Fruit fly (Drosophila melanogaster) whole organism, embryonic: ENCODE data around the gene Sas-6.
A peak's percentile ranks its signal among the peaks of the same experiment; 100 is the strongest.

Experiments
- Ada2b ChIP-seq: fragments of 200-800 bp; sonication (Bioruptor generic); IDR thresholded peaks from 2 replicates; pipeline ENCODE4 v1.3.6; 2022; ENCODE audit warnings: missing biosample characterization, missing genetic modification characterization
- Atf-2 ChIP-seq: fragments of 200-800 bp; sonication (Bioruptor generic); optimal IDR thresholded peaks from 2 replicates; lab custom pipeline; 2016; ENCODE audit warnings: missing biosample characterization, missing genetic modification characterization
- Bdp1 ChIP-seq: fragments of 200-800 bp; sonication (Bioruptor generic); optimal IDR thresholded peaks from 3 replicates; lab custom pipeline; 2016; ENCODE audit warnings: missing biosample characterization, missing genetic modification characterization
- CG10321 ChIP-seq: fragments of 200-800 bp; sonication (Bioruptor generic); IDR thresholded peaks from 2 replicates; pipeline ENCODE4 v1.3.6; 2022; ENCODE audit warnings: missing biosample characterization, missing genetic modification characterization
- CG11398 ChIP-seq: fragments of 200-800 bp; sonication (Bioruptor generic); optimal IDR thresholded peaks from 2 replicates; lab custom pipeline; 2016; ENCODE audit warnings: missing biosample characterization, missing genetic modification characterization
- CG12236 ChIP-seq: fragments of 200-800 bp; sonication (Bioruptor generic); optimal IDR thresholded peaks from 2 replicates; lab custom pipeline; 2016; ENCODE audit warnings: missing biosample characterization, missing genetic modification characterization
- CG1233 ChIP-seq: fragments of 200-800 bp; sonication (Bioruptor generic); optimal IDR thresholded peaks from 4 replicates; lab custom pipeline; 2018; ENCODE audit warnings: missing biosample characterization, mild to moderate bottlenecking, missing genetic modification characterization
- CG15696 ChIP-seq: fragments of 200-800 bp; sonication (Bioruptor generic); optimal IDR thresholded peaks from 2 replicates; lab custom pipeline; 2019; ENCODE audit warnings: missing biosample characterization, mild to moderate bottlenecking, missing genetic modification characterization, moderate library complexity
- CG2678 ChIP-seq: fragments of 200-800 bp; sonication (Bioruptor generic); optimal IDR thresholded peaks from 3 replicates; lab custom pipeline; 2019; ENCODE audit warnings: missing biosample characterization, mild to moderate bottlenecking, missing genetic modification characterization, moderate library complexity
- CG32767 ChIP-seq: fragments of 200-800 bp; sonication (Bioruptor generic); IDR thresholded peaks from 2 replicates; pipeline ENCODE4 v1.3.6; 2022; ENCODE audit warnings: missing biosample characterization, missing genetic modification characterization
- CG32772 ChIP-seq: fragments of 200-800 bp; sonication (Bioruptor generic); IDR thresholded peaks from 2 replicates; pipeline ENCODE4 v1.3.6; 2022; ENCODE audit warnings: missing biosample characterization, missing genetic modification characterization
- CG4617 ChIP-seq: fragments of 200-800 bp; sonication (Bioruptor generic); optimal IDR thresholded peaks from 3 replicates; lab custom pipeline; 2016; ENCODE audit warnings: missing biosample characterization, missing genetic modification characterization, borderline replicate concordance
- CG4730 ChIP-seq: fragments of 200-800 bp; sonication (Bioruptor generic); IDR thresholded peaks from 2 replicates; pipeline ENCODE4 v1.3.6; 2022; ENCODE audit warnings: missing biosample characterization, missing genetic modification characterization
- CG6689 ChIP-seq: fragments of 200-800 bp; sonication (Bioruptor generic); IDR thresholded peaks from 2 replicates; pipeline ENCODE4 v1.3.6; 2022; ENCODE audit warnings: missing biosample characterization, missing genetic modification characterization
- CG7372 ChIP-seq: fragments of 200-800 bp; sonication (Bioruptor generic); IDR thresholded peaks from 2 replicates; pipeline ENCODE4 v1.3.6; 2022; ENCODE audit warnings: missing biosample characterization, missing genetic modification characterization
- CG8281 ChIP-seq: fragments of 200-800 bp; sonication (Bioruptor generic); optimal IDR thresholded peaks from 2 replicates; lab custom pipeline; 2018; ENCODE audit warnings: missing biosample characterization, mild to moderate bottlenecking, missing genetic modification characterization, moderate library complexity
- CG8478 ChIP-seq: fragments of >200 bp; optimal IDR thresholded peaks from 2 replicates; lab custom pipeline; 2018
- CG9437 ChIP-seq: fragments of 200-800 bp; sonication (Bioruptor generic); optimal IDR thresholded peaks from 2 replicates; lab custom pipeline; 2018; ENCODE audit warnings: missing biosample characterization, mild to moderate bottlenecking, missing genetic modification characterization
- Dbx ChIP-seq: fragments of 200-800 bp; sonication (Bioruptor generic); IDR thresholded peaks from 3 replicates; pipeline ENCODE4 v1.3.6; 2022; ENCODE audit warnings: missing biosample characterization, missing genetic modification characterization
- E2f1 ChIP-seq: fragments of 200-800 bp; sonication (Bioruptor generic); IDR thresholded peaks from 2 replicates; pipeline ENCODE4 v1.3.6; 2022; ENCODE audit warnings: missing biosample characterization, missing genetic modification characterization
- H15 ChIP-seq: fragments of 200-800 bp; sonication (Bioruptor generic); IDR thresholded peaks from 3 replicates; pipeline ENCODE4 v1.3.6; 2022; ENCODE audit warnings: missing biosample characterization, missing genetic modification characterization
- H2.0 ChIP-seq: fragments of 200-800 bp; sonication (Bioruptor generic); IDR thresholded peaks from 2 replicates; pipeline ENCODE4 v1.3.6; 2022; ENCODE audit warnings: missing biosample characterization, missing genetic modification characterization
- Lpt ChIP-seq: fragments of >200 bp; optimal IDR thresholded peaks from 2 replicates; lab custom pipeline; 2018; ENCODE audit warnings: missing biosample characterization, missing genetic modification characterization
- Mad ChIP-seq: fragments of 200-800 bp; sonication (Bioruptor generic); optimal IDR thresholded peaks from 2 replicates; lab custom pipeline; 2016; ENCODE audit warnings: missing biosample characterization, missing genetic modification characterization
- PHDP ChIP-seq: fragments of 200-800 bp; sonication (Bioruptor generic); optimal IDR thresholded peaks from 3 replicates; lab custom pipeline; 2018; ENCODE audit warnings: missing biosample characterization, mild to moderate bottlenecking, missing genetic modification characterization, moderate library complexity
- Rfx ChIP-seq: fragments of 200-800 bp; sonication (Bioruptor generic); IDR thresholded peaks from 2 replicates; pipeline ENCODE4 v1.3.6; 2022; ENCODE audit warnings: missing biosample characterization, missing genetic modification characterization
- Side ChIP-seq: fragments of 200-800 bp; sonication (Bioruptor generic); optimal IDR thresholded peaks from 2 replicates; lab custom pipeline; 2016; ENCODE audit warnings: missing biosample characterization, missing genetic modification characterization
- Sin3A ChIP-seq: fragments of >200 bp; optimal IDR thresholded peaks from 2 replicates; lab custom pipeline; 2018
- Ssrp ChIP-seq: fragments of 200-800 bp; sonication (Bioruptor generic); optimal IDR thresholded peaks from 2 replicates; lab custom pipeline; 2018; ENCODE audit warnings: missing biosample characterization, mild to moderate bottlenecking, missing genetic modification characterization, moderate library complexity
- Xrp1 ChIP-seq: fragments of 200-800 bp; sonication (Bioruptor generic); IDR thresholded peaks from 2 replicates; pipeline ENCODE4 v1.3.6; 2022; ENCODE audit warnings: missing biosample characterization, missing genetic modification characterization
- ase ChIP-seq: fragments of 200-800 bp; sonication (Bioruptor generic); IDR thresholded peaks from 3 replicates; pipeline ENCODE4 v1.3.6; 2022; ENCODE audit warnings: missing biosample characterization, missing genetic modification characterization
- az2 ChIP-seq: fragments of 200-800 bp; sonication (Bioruptor generic); optimal IDR thresholded peaks from 3 replicates; lab custom pipeline; 2016; ENCODE audit warnings: missing biosample characterization, missing genetic modification characterization
- bbx ChIP-seq: fragments of 200-800 bp; sonication (Bioruptor generic); IDR thresholded peaks from 2 replicates; pipeline ENCODE4 v1.3.6; 2022; ENCODE audit warnings: missing biosample characterization, missing genetic modification characterization; ENCODE audit not compliant: partially characterized antibody
- croc ChIP-seq: fragments of 200-800 bp; sonication (Bioruptor generic); conservative IDR thresholded peaks from 3 replicates; pipeline ENCODE4 v1.3.6; 2022; ENCODE audit warnings: missing biosample characterization, missing genetic modification characterization
- cwo ChIP-seq: fragments of 200-800 bp; sonication (Bioruptor generic); optimal IDR thresholded peaks from 3 replicates; lab custom pipeline; 2017; ENCODE audit warnings: missing biosample characterization, missing genetic modification characterization, mild to moderate bottlenecking, moderate library complexity, missing genetic modification reagents
- dmrt11E ChIP-seq: fragments of 200-800 bp; sonication (Bioruptor generic); optimal IDR thresholded peaks from 3 replicates; lab custom pipeline; 2018; ENCODE audit warnings: missing biosample characterization, mild to moderate bottlenecking, missing genetic modification characterization, moderate library complexity
- dmrt99B ChIP-seq: fragments of 200-800 bp; sonication (Bioruptor generic); optimal IDR thresholded peaks from 2 replicates; lab custom pipeline; 2018; ENCODE audit warnings: missing biosample characterization, mild to moderate bottlenecking, missing genetic modification characterization, moderate library complexity
- emc ChIP-seq: fragments of 200-800 bp; sonication (Bioruptor generic); optimal IDR thresholded peaks from 2 replicates; lab custom pipeline; 2016; ENCODE audit warnings: missing biosample characterization, missing genetic modification characterization
- eve ChIP-seq, 2 experiments: fragments of >200 bp; optimal IDR thresholded peaks; 2 replicates each; lab custom pipeline; 2017; ENCODE audit warnings: missing biosample characterization in 2 of 2, missing genetic modification characterization in 2 of 2
- gcm2 ChIP-seq: fragments of 200-800 bp; sonication (Bioruptor generic); optimal IDR thresholded peaks from 2 replicates; lab custom pipeline; 2016; ENCODE audit warnings: missing biosample characterization, missing genetic modification characterization
- grau ChIP-seq: fragments of 200-800 bp; optimal IDR thresholded peaks from 3 replicates; lab custom pipeline; 2019; ENCODE audit warnings: missing biosample characterization, mild to moderate bottlenecking, missing genetic modification characterization, moderate library complexity
- ham ChIP-seq: fragments of 200-800 bp; sonication (Bioruptor generic); IDR thresholded peaks from 2 replicates; pipeline ENCODE4 v1.3.6; 2022; ENCODE audit warnings: missing biosample characterization, missing genetic modification characterization
- hkb ChIP-seq, 2 experiments: fragments of 200-800 bp in 1 of 2; fragments of >200 bp in 1 of 2; sonication (Bioruptor generic) in 1 of 2; IDR thresholded peaks in 1 of 2; optimal IDR thresholded peaks in 1 of 2; 2 replicates each; pipeline versions ENCODE4 v1.3.6 to Lab custom; 2017 to 2022; ENCODE audit warnings: missing biosample characterization in 1 of 2, missing genetic modification characterization in 1 of 2
- ken ChIP-seq: fragments of 200-800 bp; sonication (Bioruptor generic); IDR thresholded peaks from 3 replicates; pipeline ENCODE4 v1.3.6; 2022; ENCODE audit warnings: missing biosample characterization, missing genetic modification characterization
- lbe ChIP-seq: fragments of 200-800 bp; sonication (Bioruptor generic); optimal IDR thresholded peaks from 2 replicates; lab custom pipeline; 2016; ENCODE audit warnings: missing biosample characterization, mild to moderate bottlenecking, missing genetic modification characterization
- onecut ChIP-seq: fragments of 200-800 bp; sonication (Bioruptor generic); IDR thresholded peaks from 2 replicates; pipeline ENCODE4 v1.3.6; 2022; ENCODE audit warnings: missing biosample characterization, missing genetic modification characterization
- p53 ChIP-seq: fragments of 200-800 bp; sonication (Bioruptor generic); optimal IDR thresholded peaks from 2 replicates; lab custom pipeline; 2016; ENCODE audit warnings: missing biosample characterization, missing genetic modification characterization
- slou ChIP-seq: fragments of 200-800 bp; sonication (Bioruptor generic); optimal IDR thresholded peaks from 3 replicates; lab custom pipeline; 2016; ENCODE audit warnings: missing biosample characterization, missing genetic modification characterization
- vfl ChIP-seq: fragments of 200-800 bp; sonication (Bioruptor generic); optimal IDR thresholded peaks from 2 replicates; lab custom pipeline; 2016; ENCODE audit warnings: missing biosample characterization, missing genetic modification characterization

Gene Sas-6

dm6 chr3R:30046029-30047001, 51.2 kb downstream of the Sas-6 start, which contains the start of the genes RpL32 and CG7943 (continued):
- TF ChIP-seq Atf-2 (GFP tag; lab: Kevin White, UChicago) (peak; percentile 80), bbx (GFP tag; lab: Robert Waterston, UW) (peak; percentile 100), p53 (GFP tag; lab: Kevin White, UChicago) (peak; percentile 94), dmrt11E (tag; lab: Kevin White, UChicago) (peak; percentile 79), ham (GFP tag; lab: Robert Waterston, UW) (peak; percentile 89), CG9437 (GFP tag; lab: Kevin White, UChicago) (peak; percentile 76), CG4617 (GFP tag; lab: Kevin White, UChicago) (peak; percentile 66), H15 (GFP tag; lab: Robert Waterston, UW) (peak; percentile 93), Dbx (GFP tag; lab: Robert Waterston, UW) (peak; percentile 98), hkb (optimal IDR thresholded peaks at IDR 0.05; lab: Kevin White, UChicago) (peak; percentile 62), hkb (GFP tag; IDR thresholded peaks at IDR 0.05; lab: Robert Waterston, UW) (peak; percentile 96), CG8281 (tag; lab: Kevin White, UChicago) (peak; percentile 60), dmrt99B (tag; lab: Kevin White, UChicago) (peak; percentile 82), H2.0 (GFP tag; lab: Robert Waterston, UW) (peak; percentile 83), Sin3A (lab: Kevin White, UChicago) (peak; percentile 98), Lpt (GFP tag; lab: Kevin White, UChicago) (no peak), onecut (GFP tag; lab: Robert Waterston, UW) (peak; percentile 90), CG2678 (tag; lab: Kevin White, UChicago) (peak; percentile 92), Rfx (GFP tag; lab: Robert Waterston, UW) (peak; percentile 98), CG32767 (GFP tag; lab: Robert Waterston, UW) (peak; percentile 85), CG11398 (GFP tag; lab: Kevin White, UChicago) (peak; percentile 86), grau (tag; lab: Kevin White, UChicago) (peak; percentile 86), cwo (GFP tag; lab: Kevin White, UChicago) (peak; percentile 82), vfl (GFP tag; lab: Kevin White, UChicago) (peak; percentile 94), CG1233 (peak; percentile 86), Ada2b (GFP tag; lab: Robert Waterston, UW) (peak; percentile 94), slou (GFP tag; lab: Kevin White, UChicago) (peak; percentile 95), Bdp1 (GFP tag; lab: Kevin White, UChicago) (peak; percentile 80), ken (peak; percentile 95), az2 (GFP tag; lab: Kevin White, UChicago) (peak; percentile 70), CG6689 (peak; percentile 92), Xrp1 (GFP tag; lab: Robert Waterston, UW) (peak; percentile 94), CG8478 (lab: Kevin White, UChicago) (no peak), CG7372 (GFP tag; lab: Robert Waterston, UW) (peak; percentile 94), CG4730 (peak; percentile 86), Mad (GFP tag; lab: Kevin White, UChicago) (peak; percentile 89), Side (GFP tag; lab: Kevin White, UChicago) (peak; percentile 97), gcm2 (peak; percentile 85), CG15696 (peak; percentile 81), eve (GFP tag; optimal IDR thresholded peaks at IDR 0.05; lab: Kevin White, UChicago) (peak in 1 of 2 experiments; percentile 77), PHDP (tag; lab: Kevin White, UChicago) (peak; percentile 91), CG12236 (GFP tag; lab: Kevin White, UChicago) (peak; percentile 87), E2f1 (GFP tag; lab: Robert Waterston, UW) (peak; percentile 93), CG32772 (peak; percentile 94), croc (GFP tag; lab: Robert Waterston, UW) (peak; percentile 87), lbe (peak; percentile 95), emc (GFP tag; lab: Kevin White, UChicago) (peak; percentile 94), CG10321 (GFP tag; lab: Robert Waterston, UW) (peak; percentile 68), ase (GFP tag; lab: Robert Waterston, UW) (peak; percentile 94), Ssrp (tag; lab: Kevin White, UChicago) (peak; percentile 82)
